Fruit fly (Drosophila melanogaster): ENCODE data around the gene CG14277.

DNA sequence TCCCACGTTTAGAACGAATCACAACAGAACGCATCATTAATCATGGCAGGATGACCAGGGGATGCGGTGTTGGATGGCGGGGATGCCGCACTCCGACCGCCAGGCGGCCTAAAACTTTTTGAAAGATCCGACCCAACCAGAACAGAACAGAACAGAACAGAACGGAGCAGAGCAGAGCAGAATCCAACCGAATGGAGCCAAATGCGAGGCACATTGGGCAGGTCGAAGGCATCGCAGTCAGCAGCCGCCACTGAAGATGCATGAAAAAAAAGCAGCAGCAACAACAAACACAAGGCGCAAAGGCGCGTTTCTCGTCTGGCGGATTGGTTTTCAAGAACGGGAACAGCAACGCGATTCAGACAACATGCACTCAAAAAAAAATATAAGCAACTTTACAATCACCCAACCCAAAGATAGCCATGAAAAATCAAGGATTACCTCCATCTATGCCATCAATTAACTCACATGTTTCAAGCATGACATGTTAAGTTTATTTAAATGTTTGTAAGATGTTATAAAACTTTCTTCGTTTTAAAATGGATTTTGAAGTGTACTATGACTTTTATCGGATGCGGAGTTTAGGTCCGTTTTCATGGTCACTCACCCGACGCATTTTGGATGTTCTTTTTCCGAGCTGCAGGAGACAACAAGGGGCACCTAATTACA lies 37.2 kb downstream of the CG14277 start:
- TF ChIP-seq CG34367 (tag; optimal IDR thresholded peaks at IDR 0.05) (peak; percentile 93), CG32121 (GFP tag; IDR thresholded peaks at IDR 0.05) (no peak), CG10348 (GFP tag; IDR thresholded peaks at IDR 0.05) (no peak), CG4496 (GFP tag; IDR thresholded peaks at IDR 0.05) (peak; percentile 86), CG8159 (tag; optimal IDR thresholded peaks at IDR 0.05) (peak; percentile 93), CG15710 (tag; optimal IDR thresholded peaks at IDR 0.05) (peak; percentile 91), gl (tag; optimal IDR thresholded peaks at IDR 0.05) (peak; percentile 88), Ets98B (GFP tag; IDR thresholded peaks at IDR 0.05) (peak; percentile 77), EcR (GFP tag; optimal IDR thresholded peaks at IDR 0.05) (peak; percentile 72), CG12605 (GFP tag; IDR thresholded peaks at IDR 0.05) (peak; percentile 77; the same call in 1 of the 2 replicates), Pif1A (GFP tag; optimal IDR thresholded peaks at IDR 0.05) (peak; percentile 92), Pif1B (GFP tag; optimal IDR thresholded peaks at IDR 0.05) (peak; percentile 92)
